Worm (Caenorhabditis elegans): ENCODE data around the gene cyd-1.

DNA sequence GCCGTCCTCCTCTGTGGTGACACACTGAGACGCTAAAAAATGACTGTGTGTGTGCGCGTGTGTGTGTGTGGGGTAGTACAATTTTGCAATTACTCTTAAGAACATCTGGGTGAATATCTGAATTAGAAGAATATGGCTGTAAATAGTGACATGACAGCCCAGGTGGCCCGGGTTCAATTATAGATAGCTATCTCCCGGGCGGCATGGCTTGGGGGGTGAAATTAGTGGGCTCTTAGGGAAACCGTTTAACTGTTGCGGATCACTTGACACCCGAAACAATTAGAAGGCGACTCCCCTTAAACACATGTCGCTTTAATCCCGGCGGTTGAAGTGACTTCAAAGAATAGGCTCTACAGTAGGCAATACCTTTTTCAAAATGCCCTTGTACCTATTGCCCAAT lies 9.8 kb downstream of the cyd-1 start:
- TF ChIP-seq nhr-237 (tag; optimal IDR thresholded peaks at IDR 0.05) (no peak), nhr-77 (tag; optimal IDR thresholded peaks at IDR 0.05) (no peak), lin-11 (tag; optimal IDR thresholded peaks at IDR 0.05) (no peak), unc-62 (GFP tag; optimal IDR thresholded peaks at IDR 0.05) (no peak), F13H6.1 (tag; optimal IDR thresholded peaks at IDR 0.05) (no peak), ama-1 (optimal IDR thresholded peaks at IDR 0.05) (no peak), snpc-4 (tag; optimal IDR thresholded peaks at IDR 0.05) (no peak), nhr-12 (tag; optimal IDR thresholded peaks at IDR 0.05) (no peak), mdl-1 (tag; optimal IDR thresholded peaks at IDR 0.05) (no peak), dmd-4 (tag; optimal IDR thresholded peaks at IDR 0.05) (no peak)
